Fruit fly (Drosophila melanogaster) S2 (cell line): ENCODE measurements around the gene CG12106.

Source experiments
- CG8478 ChIP-seq: fragments of >200 bp; optimal IDR thresholded peaks from 2 replicates; lab custom pipeline; 2018
- CTCF ChIP-seq, 2 experiments: fragments of >200 bp; optimal IDR thresholded peaks; 2 replicates each; lab custom pipeline; 2018

DNA sequence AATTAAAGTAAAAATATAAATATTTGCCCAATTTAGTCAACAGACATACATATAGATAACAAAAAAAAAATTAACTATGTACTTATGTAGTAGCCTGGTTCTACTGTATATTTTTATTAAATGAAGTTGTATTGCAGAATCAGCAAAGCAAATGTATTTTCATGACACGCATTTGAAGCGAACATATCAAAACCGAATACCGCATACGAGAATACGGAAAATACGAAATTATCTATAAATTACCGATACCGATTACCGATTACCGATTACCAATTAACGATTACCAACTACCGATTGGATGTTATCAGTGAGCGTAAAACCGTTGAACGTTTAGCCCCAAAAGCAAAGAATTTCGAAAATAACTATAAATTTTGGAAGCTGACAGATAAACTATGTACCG, 6.3 kb upstream of the CG12106 start:
- TF ChIP-seq CTCF (optimal IDR thresholded peaks at IDR 0.05; lab: Kevin White, UChicago): no peak
- TF ChIP-seq CG8478 (lab: Kevin White, UChicago): no peak
